Worm (Caenorhabditis elegans): ENCODE results near the gene skr-10.
A peak's percentile ranks its signal among the peaks of the same experiment; 100 is the strongest.
"Not testable (repeated sequence)": the region's sequence is repeated elsewhere in the genome, so short reads cannot be mapped to it uniquely, and the experiment has no call there.

skr-10 gene

ce11 chrIV:15931833-15932232, 14.8 kb upstream of the skr-10 start (continued):
- TF ChIP-seq vab-7 (GFP tag; IDR thresholded peaks at IDR 0.05) (peak; percentile 75; the same call in 1 of the 2 replicates), hmg-1.1 (GFP tag; IDR thresholded peaks at IDR 0.05) (peak; percentile 68), ceh-28 (tag; optimal IDR thresholded peaks at IDR 0.05) (no peak), mxl-3 (GFP tag; optimal IDR thresholded peaks at IDR 0.05) (peak; percentile 52), nhr-111 (GFP tag; optimal IDR thresholded peaks at IDR 0.05) (peak; percentile 84), dve-1 (tag; optimal IDR thresholded peaks at IDR 0.05; ENCODE audit: insufficient read depth) (peak; percentile 9), nhr-11 (tag; optimal IDR thresholded peaks at IDR 0.05) (no peak), mes-2 (tag; optimal IDR thresholded peaks at IDR 0.05; ENCODE audit: poor library complexity, severe bottlenecking) (peak; percentile 73), nhr-28 (tag; optimal IDR thresholded peaks at IDR 0.05) (peak; percentile 3), unc-39 (tag; optimal IDR thresholded peaks at IDR 0.05) (no peak), nhr-10 (tag; optimal IDR thresholded peaks at IDR 0.05) (no peak), skn-1 (tag; optimal IDR thresholded peaks at IDR 0.05) (no peak), sdz-12 (GFP tag; optimal IDR thresholded peaks at IDR 0.05) (no peak), mdt-29 (GFP tag; IDR thresholded peaks at IDR 0.05) (0 out of 2 replicates have a peak, but pooled peaks have one; percentile 37), lin-29 (GFP tag; IDR thresholded peaks at IDR 0.05) (peak; percentile 53; the same call in 1 of the 2 replicates), egl-43 (GFP tag; IDR thresholded peaks at IDR 0.05) (peak; percentile 91), ceh-44 (GFP tag; IDR thresholded peaks at IDR 0.05) (no peak), lin-15B (tag; optimal IDR thresholded peaks at IDR 0.05) (no peak), daf-12 (tag; optimal IDR thresholded peaks at IDR 0.05) (no peak), nhr-41 (GFP tag; IDR thresholded peaks at IDR 0.05) (no peak), Y5F2A.4 (GFP tag; optimal IDR thresholded peaks at IDR 0.05) (no peak), aha-1 (tag) (no peak), mep-1 (tag; optimal IDR thresholded peaks at IDR 0.05) (peak; percentile 70), cey-2 (tag; optimal IDR thresholded peaks at IDR 0.05; ENCODE audit: borderline replicate concordance, insufficient read depth) (no peak), arid-1 (GFP tag; conservative IDR thresholded peaks at IDR 0.05) (peak; percentile 80)

- peak; percentile 29 for TF ChIP-seq lir-3 (tag; optimal IDR thresholded peaks at IDR 0.05)
- peak; percentile 41 for TF ChIP-seq mxl-3 (GFP tag; optimal IDR thresholded peaks at IDR 0.05)
- peak; percentile 66; the same call in 1 of the 2 replicates for TF ChIP-seq lin-38 (GFP tag; IDR thresholded peaks at IDR 0.05)
- TF ChIP-seq Y5F2A.4 (GFP tag; optimal IDR thresholded peaks at IDR 0.05) = peak; percentile 36
- TF ChIP-seq lim-7 (GFP tag; IDR thresholded peaks at IDR 0.05) = peak; percentile 85
- peak; percentile 46; the same call in 1 of the 2 replicates for TF ChIP-seq hmg-1.1 (GFP tag; IDR thresholded peaks at IDR 0.05)
- peak; percentile 26; the same call in 1 of the 2 replicates for TF ChIP-seq saeg-2 (GFP tag; IDR thresholded peaks at IDR 0.05)
- TF ChIP-seq nhr-6 (tag; optimal IDR thresholded peaks at IDR 0.05) = peak; percentile 11
- peak; percentile 61 for TF ChIP-seq ctbp-1 (GFP tag; IDR thresholded peaks at IDR 0.05)
- TF ChIP-seq madf-5 (GFP tag; IDR thresholded peaks at IDR 0.05) = peak; percentile 35 to 74; a peak in 1 of 4 replicates
- peak; percentile 98 for TF ChIP-seq snpc-1.2 (GFP tag; IDR thresholded peaks at IDR 0.05)
- TF ChIP-seq dmd-8 (GFP tag; IDR thresholded peaks at IDR 0.05) = peak; percentile 87
- 0 out of 2 replicates have a peak, but pooled peaks have one; percentile 21 for TF ChIP-seq ceh-20 (GFP tag; IDR thresholded peaks at IDR 0.05)
- TF ChIP-seq tra-1 (GFP tag; IDR thresholded peaks at IDR 0.05) = peak; percentile 36; the same call in 1 of the 2 replicates
- peak; percentile 9; the same call in 1 of the 2 replicates for TF ChIP-seq ceh-44 (GFP tag; IDR thresholded peaks at IDR 0.05)
- 0 out of 2 replicates have a peak, but pooled peaks have one; percentile 52 for TF ChIP-seq dmd-9 (GFP tag; IDR thresholded peaks at IDR 0.05)
- TF ChIP-seq spr-1 (tag; optimal IDR thresholded peaks at IDR 0.05) = peak; percentile 12
- peak; percentile 73 for TF ChIP-seq T26A8.4 (GFP tag; IDR thresholded peaks at IDR 0.05)
- TF ChIP-seq aha-1 (tag) = peak; percentile 80
- TF ChIP-seq mdt-29 (GFP tag; IDR thresholded peaks at IDR 0.05) = peak; percentile 66; the same call in 1 of the 2 replicates
- peak; percentile 69; the same call in 1 of the 2 replicates for TF ChIP-seq pha-4 (GFP tag; IDR thresholded peaks at IDR 0.05)
- not testable (repeated sequence) for TF ChIP-seq pha-4 (tag; optimal IDR thresholded peaks at IDR 0.05)
- peak; percentile 83 for TF ChIP-seq egl-43 (GFP tag; IDR thresholded peaks at IDR 0.05)
- TF ChIP-seq dmd-6 (GFP tag; IDR thresholded peaks at IDR 0.05) = peak; percentile 41
- peak; percentile 44; the same call in 1 of the 2 replicates for TF ChIP-seq Y48G9A.11 (GFP tag; IDR thresholded peaks at IDR 0.05)
- TF ChIP-seq zfp-3 (GFP tag; conservative IDR thresholded peaks at IDR 0.05) = peak; percentile 58; the same call in 1 of the 2 replicates
- TF ChIP-seq daf-19 (GFP tag; conservative IDR thresholded peaks at IDR 0.05) = peak; percentile 52; the same call in 1 of the 2 replicates
- 0 out of 2 replicates have a peak, but pooled peaks have one; percentile 21 for TF ChIP-seq nhr-41 (GFP tag; IDR thresholded peaks at IDR 0.05)
- TF ChIP-seq F26F4.8 (GFP tag; conservative IDR thresholded peaks at IDR 0.05) = peak; percentile 63
- peak; percentile 40; the same call in 1 of the 2 replicates for TF ChIP-seq ZK337.2 (GFP tag; IDR thresholded peaks at IDR 0.05)
- peak; percentile 80 for TF ChIP-seq lin-1 (GFP tag; IDR thresholded peaks at IDR 0.05)
Observed at ce11 chrIV:15933100-15933499, 13.5 kb upstream of the skr-10 start.
